Fruit fly (Drosophila melanogaster) whole organism, pupa: ENCODE results near the gene CG7632.

Experiments
- CG10348 ChIP-seq: fragments of 200-800 bp; sonication (Bioruptor generic); IDR thresholded peaks from 2 replicates; pipeline ENCODE4 v1.3.6; 2022; ENCODE audit warnings: missing biosample characterization, missing genetic modification characterization
- CG12605 ChIP-seq: fragments of 200-800 bp; sonication (Bioruptor generic); IDR thresholded peaks from 2 replicates; pipeline ENCODE4 v1.3.6; 2022; ENCODE audit warnings: missing biosample characterization, missing genetic modification characterization
- CG13204 ChIP-seq: fragments of 200-800 bp; sonication (Bioruptor generic); optimal IDR thresholded peaks from 2 replicates; lab custom pipeline; 2018; ENCODE audit warnings: missing biosample characterization, mild to moderate bottlenecking, missing genetic modification characterization, moderate library complexity
- CG15710 ChIP-seq: fragments of 200-800 bp; sonication (Bioruptor generic); optimal IDR thresholded peaks from 2 replicates; lab custom pipeline; 2018; ENCODE audit warnings: missing biosample characterization, mild to moderate bottlenecking, missing genetic modification characterization, moderate library complexity
- CG34367 ChIP-seq: fragments of 200-800 bp; sonication (Bioruptor generic); optimal IDR thresholded peaks from 2 replicates; lab custom pipeline; 2018; ENCODE audit warnings: missing biosample characterization, mild to moderate bottlenecking, missing genetic modification characterization
- CG4496 ChIP-seq: fragments of 200-800 bp; sonication (Bioruptor generic); IDR thresholded peaks from 3 replicates; pipeline ENCODE4 v1.3.6; 2022; ENCODE audit warnings: missing biosample characterization, missing genetic modification characterization
- CG8159 ChIP-seq: fragments of 200-800 bp; sonication (Bioruptor generic); optimal IDR thresholded peaks from 3 replicates; lab custom pipeline; 2018; ENCODE audit warnings: missing biosample characterization, mild to moderate bottlenecking, missing genetic modification characterization, moderate library complexity
- EcR ChIP-seq: fragments of 200-800 bp; sonication (Bioruptor generic); optimal IDR thresholded peaks from 3 replicates; lab custom pipeline; 2019; ENCODE audit warnings: missing biosample characterization, missing genetic modification characterization, mild to moderate bottlenecking, moderate library complexity, missing genetic modification reagents
- Snoo ChIP-seq: fragments of 200-800 bp; sonication (Bioruptor generic); optimal IDR thresholded peaks from 3 replicates; lab custom pipeline; 2017; ENCODE audit warnings: missing biosample characterization, mild to moderate bottlenecking, missing genetic modification characterization, inconsistent platforms
- rn ChIP-seq: fragments of 200-800 bp; sonication (Bioruptor generic); IDR thresholded peaks from 2 replicates; pipeline ENCODE4 v1.3.6; 2022; ENCODE audit warnings: missing biosample characterization, missing genetic modification characterization

DNA sequence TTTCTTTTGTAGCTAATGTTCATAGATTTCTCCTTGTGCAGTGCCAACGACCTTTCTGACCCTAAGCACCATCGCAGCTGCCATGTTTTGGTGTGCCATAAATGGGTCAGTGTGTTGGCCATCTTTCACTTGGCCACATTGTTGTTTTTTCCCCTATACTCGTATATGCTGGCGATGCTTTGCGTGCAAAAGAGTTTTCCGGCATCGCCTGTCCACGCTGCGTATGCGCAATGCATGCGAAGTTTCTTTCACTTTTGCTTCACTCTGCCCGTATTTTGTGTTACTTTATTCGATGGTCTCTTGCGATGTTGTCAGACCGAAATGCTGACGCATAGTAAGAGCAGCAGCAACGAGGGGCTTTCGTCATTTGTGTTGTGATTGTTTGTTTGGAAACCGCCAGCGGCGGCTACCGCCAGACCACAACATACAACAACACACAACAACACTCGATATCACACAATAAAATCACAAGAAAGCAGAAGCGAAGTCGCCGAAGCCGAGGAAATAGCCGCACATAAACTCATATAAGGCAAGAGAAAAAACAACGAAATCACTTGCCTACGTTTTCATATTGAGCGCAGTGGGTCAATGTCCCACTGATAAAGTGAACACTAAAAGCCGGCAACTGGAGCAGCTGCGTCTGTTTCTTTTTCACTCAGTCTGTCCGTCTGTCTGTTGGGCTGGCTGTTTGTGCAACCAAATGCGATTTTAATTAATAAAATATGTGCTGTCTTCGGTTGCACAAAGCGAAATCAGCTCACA is 42.9 kb upstream of the CG7632 start:
- TF ChIP-seq CG15710 (tag; lab: Kevin White, UChicago), result no peak
- no peak for TF ChIP-seq rn (GFP tag; lab: Robert Waterston, UW)
- TF ChIP-seq CG13204 (GFP tag; lab: Kevin White, UChicago), result no peak
- 0 out of 2 replicates have a peak, but pooled peaks have one; percentile 14 for TF ChIP-seq CG12605 (GFP tag; lab: Robert Waterston, UW)
- TF ChIP-seq Snoo (tag; lab: Kevin White, UChicago), result no peak
- TF ChIP-seq EcR (GFP tag; lab: Kevin White, UChicago), result peak; percentile 83
- no peak for TF ChIP-seq CG10348 (GFP tag; lab: Robert Waterston, UW)
- TF ChIP-seq CG4496, result no peak
- no peak for TF ChIP-seq CG8159 (tag; lab: Kevin White, UChicago)
- no peak for TF ChIP-seq CG34367
